Fruit fly (Drosophila melanogaster): ENCODE measurements around the gene Edem1.

Gene Edem1

DNA sequence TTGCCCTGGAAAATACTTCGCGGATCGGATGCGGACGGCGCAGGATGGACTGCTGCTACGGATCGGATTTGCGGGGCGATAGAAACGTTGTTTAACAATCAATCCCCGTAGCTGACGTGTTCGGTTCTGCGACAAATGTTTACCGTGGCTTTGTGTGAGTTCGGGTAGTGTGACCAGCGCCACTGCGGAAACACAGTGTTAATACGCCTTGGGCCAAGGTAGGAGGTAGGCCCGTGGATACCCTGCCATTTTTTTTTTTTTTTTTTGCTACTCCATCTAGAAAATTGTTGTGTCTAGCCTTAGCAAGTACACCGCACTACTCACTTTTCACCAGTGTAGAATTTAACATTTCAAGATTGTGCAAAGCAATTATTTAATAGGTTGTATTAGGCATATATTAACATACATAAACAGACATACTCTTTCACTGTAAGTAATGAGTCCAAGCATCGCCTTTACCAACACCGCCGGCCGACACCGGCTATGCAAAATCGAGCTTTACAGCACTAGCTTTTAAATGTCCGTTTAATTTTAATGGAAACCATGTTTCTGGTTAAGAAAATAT lies 46.9 kb downstream of the Edem1 start, which contains the start of gene deltaCOP (continued):
- TF ChIP-seq CG6175 (GFP tag; IDR thresholded peaks at IDR 0.05) (peak; percentile 79), CG1024 (GFP tag; IDR thresholded peaks at IDR 0.05) (peak; percentile 52; the same call in 1 of the 2 replicates), Camta (GFP tag; optimal IDR thresholded peaks at IDR 0.05) (peak; percentile 88), twi (tag; optimal IDR thresholded peaks at IDR 0.05) (peak; percentile 58), Sin3A (optimal IDR thresholded peaks at IDR 0.05) (peak; percentile 85), CG32532 (GFP tag; IDR thresholded peaks at IDR 0.05) (peak; percentile 87), en (GFP tag; optimal IDR thresholded peaks at IDR 0.05) (peak; percentile 69), BEAF-32 (GFP tag; optimal IDR thresholded peaks at IDR 0.05) (peak; percentile 32), btn (GFP tag; optimal IDR thresholded peaks at IDR 0.05) (peak; percentile 69), Oli (tag; optimal IDR thresholded peaks at IDR 0.05) (peak; percentile 77), CG13624 (GFP tag; optimal IDR thresholded peaks at IDR 0.05) (peak; percentile 92), yki (optimal IDR thresholded peaks at IDR 0.05) (no peak), Eip74EF (GFP tag; optimal IDR thresholded peaks at IDR 0.05) (no peak), ap (GFP tag; IDR thresholded peaks at IDR 0.05) (peak; percentile 57; the same call in 1 of the 2 replicates), Hr51 (GFP tag; optimal IDR thresholded peaks at IDR 0.05) (peak; percentile 75 to 88), CG1792 (GFP tag; optimal IDR thresholded peaks at IDR 0.05) (peak; percentile 83), ssp (GFP tag; IDR thresholded peaks at IDR 0.05) (peak; percentile 74), CG11093 (GFP tag; IDR thresholded peaks at IDR 0.05) (peak; percentile 78; the same call in 2 of the 3 replicates), Usf (GFP tag; optimal IDR thresholded peaks at IDR 0.05) (peak; percentile 47), Fer1 (GFP tag; optimal IDR thresholded peaks at IDR 0.05) (peak; percentile 78), CG14710 (tag; optimal IDR thresholded peaks at IDR 0.05) (peak; percentile 64), H15 (GFP tag; IDR thresholded peaks at IDR 0.05) (peak; percentile 66; the same call in 1 of the 3 replicates), CG4360 (GFP tag; IDR thresholded peaks at IDR 0.05) (peak; percentile 26; the same call in 1 of the 2 replicates), CG2202 (tag; optimal IDR thresholded peaks at IDR 0.05) (peak; percentile 47), stc (GFP tag; IDR thresholded peaks at IDR 0.05) (peak; percentile 63; the same call in 1 of the 2 replicates), CG9876 (GFP tag; optimal IDR thresholded peaks at IDR 0.05) (peak; percentile 92), oc (tag; optimal IDR thresholded peaks at IDR 0.05) (peak; percentile 36), CG16779 (GFP tag; IDR thresholded peaks at IDR 0.05) (no peak), CG11398 (GFP tag; optimal IDR thresholded peaks at IDR 0.05) (peak; percentile 86), CG9727 (GFP tag; optimal IDR thresholded peaks at IDR 0.05) (peak; percentile 80), CG8924 (tag; optimal IDR thresholded peaks at IDR 0.05) (peak; percentile 75), Gsc (GFP tag; IDR thresholded peaks at IDR 0.05) (peak; percentile 45; the same call in 1 of the 2 replicates), CG17385 (GFP tag; optimal IDR thresholded peaks at IDR 0.05) (peak; percentile 69), CG17829 (tag; optimal IDR thresholded peaks at IDR 0.05) (peak; percentile 69), amos (GFP tag; IDR thresholded peaks at IDR 0.05; ENCODE audit: partially characterized antibody) (peak; percentile 26; the same call in 1 of the 2 replicates), HmgZ (tag; optimal IDR thresholded peaks at IDR 0.05) (peak; percentile 79), CG1603 (tag; optimal IDR thresholded peaks at IDR 0.05) (no peak), esg (GFP tag; conservative IDR thresholded peaks at IDR 0.05) (peak; percentile 82), CG2199 (GFP tag; IDR thresholded peaks at IDR 0.05) (no peak), CG3995 (GFP tag; optimal IDR thresholded peaks at IDR 0.05) (peak; percentile 52), D19A (tag; optimal IDR thresholded peaks at IDR 0.05) (peak; percentile 100), gfzf (GFP tag; optimal IDR thresholded peaks at IDR 0.05) (peak; percentile 75), zfh2 (GFP tag; optimal IDR thresholded peaks at IDR 0.05) (peak; percentile 94), Doc3 (GFP tag; IDR thresholded peaks at IDR 0.05; ENCODE audit: partially characterized antibody) (no peak), grn (GFP tag; optimal IDR thresholded peaks at IDR 0.05) (no peak), pb (GFP tag; optimal IDR thresholded peaks at IDR 0.05) (peak; percentile 82), wdn (GFP tag; IDR thresholded peaks at IDR 0.05) (peak; percentile 81), psq (GFP tag; optimal IDR thresholded peaks at IDR 0.05) (peak; percentile 55), CG2889 (GFP tag; IDR thresholded peaks at IDR 0.05) (peak; percentile 82; the same call in 2 of the 3 replicates), sisA (GFP tag; IDR thresholded peaks at IDR 0.05) (peak; percentile 90), CG4617 (GFP tag; optimal IDR thresholded peaks at IDR 0.05; ENCODE audit: borderline replicate concordance) (peak; percentile 78)
